Fruit fly (Drosophila melanogaster): ENCODE data around the gene RpL13A.
A peak's percentile ranks its signal among the peaks of the same experiment; 100 is the strongest.

Gene RpL13A

DNA sequence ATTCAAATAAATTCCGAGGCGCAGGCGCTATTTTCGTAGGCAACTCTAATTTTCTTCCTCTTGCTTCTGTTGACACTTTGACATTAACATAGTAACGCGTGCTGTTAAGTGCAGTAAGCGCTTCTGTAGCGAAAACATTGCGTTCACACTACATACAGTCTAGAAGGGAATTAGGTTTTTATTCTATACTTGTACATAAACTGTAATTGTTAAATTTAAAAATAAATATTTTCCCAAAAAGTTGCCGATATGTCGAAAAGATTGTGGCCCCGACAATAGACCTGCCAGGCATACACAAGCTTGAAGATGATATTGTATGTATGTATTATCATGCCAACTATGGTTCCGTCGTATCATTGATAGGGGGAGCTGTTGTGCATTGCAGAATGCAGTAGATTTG, 17.8 kb upstream of the RpL13A start, which contains the start of gene asl:
TSS of gene asl (minus strand) at position 67 of the 400 bp plus-strand sequence.
- peak; percentile 99 for TF ChIP-seq ewg (GFP tag; optimal IDR thresholded peaks at IDR 0.05)
- peak; percentile 57; the same call in 1 of the 3 replicates for TF ChIP-seq Dbx (GFP tag; IDR thresholded peaks at IDR 0.05)
- TF ChIP-seq MESR4 (GFP tag; optimal IDR thresholded peaks at IDR 0.05), result peak; percentile 58
- no peak for TF ChIP-seq kay (GFP tag; optimal IDR thresholded peaks at IDR 0.05)
- peak; percentile 56 for TF ChIP-seq CG9932 (GFP tag; IDR thresholded peaks at IDR 0.05)
- TF ChIP-seq da (GFP tag; optimal IDR thresholded peaks at IDR 0.05), result no peak
- TF ChIP-seq BEAF-32 (GFP tag; optimal IDR thresholded peaks at IDR 0.05), result peak; percentile 53
- TF ChIP-seq NC2α (GFP tag; optimal IDR thresholded peaks at IDR 0.05), result no peak
- TF ChIP-seq Optix (GFP tag; IDR thresholded peaks at IDR 0.05), result 0 out of 3 replicates have a peak, but pooled peaks have one; percentile 45
- TF ChIP-seq gt (GFP tag; IDR thresholded peaks at IDR 0.05), result no peak
- TF ChIP-seq CG9876 (GFP tag; optimal IDR thresholded peaks at IDR 0.05), result peak; percentile 19
- TF ChIP-seq CG10366 (GFP tag; IDR thresholded peaks at IDR 0.05), result peak; percentile 61
- TF ChIP-seq CG7556 (GFP tag; optimal IDR thresholded peaks at IDR 0.05), result peak; percentile 33
- TF ChIP-seq Mad (GFP tag; optimal IDR thresholded peaks at IDR 0.05), result peak; percentile 58
- peak; percentile 96 for TF ChIP-seq ssp (GFP tag; IDR thresholded peaks at IDR 0.05)
- peak; percentile 61 for TF ChIP-seq E2f1 (GFP tag; IDR thresholded peaks at IDR 0.05)
- no peak for TF ChIP-seq grn (GFP tag; optimal IDR thresholded peaks at IDR 0.05)
- TF ChIP-seq phol (tag; optimal IDR thresholded peaks at IDR 0.05), result peak; percentile 81
- no peak for TF ChIP-seq usp (GFP tag; optimal IDR thresholded peaks at IDR 0.05)
- TF ChIP-seq Kr (GFP tag; optimal IDR thresholded peaks at IDR 0.05), result no peak
- TF ChIP-seq row (GFP tag; IDR thresholded peaks at IDR 0.05), result peak; percentile 87
- peak; percentile 94 for TF ChIP-seq CTCF (GFP tag; optimal IDR thresholded peaks at IDR 0.05)
- peak; percentile 19; the same call in 1 of the 2 replicates for TF ChIP-seq rib (GFP tag; IDR thresholded peaks at IDR 0.05)
- TF ChIP-seq CG9727 (GFP tag; optimal IDR thresholded peaks at IDR 0.05), result peak; percentile 41
- TF ChIP-seq CG17361 (GFP tag; IDR thresholded peaks at IDR 0.05), result peak; percentile 83
- TF ChIP-seq tio (GFP tag; optimal IDR thresholded peaks at IDR 0.05), result no peak
- TF ChIP-seq Max (GFP tag; optimal IDR thresholded peaks at IDR 0.05), result peak; percentile 57
- no peak for TF ChIP-seq ftz-f1 (GFP tag; optimal IDR thresholded peaks at IDR 0.05)
- peak; percentile 76 for TF ChIP-seq CG32532 (GFP tag; IDR thresholded peaks at IDR 0.05)
- TF ChIP-seq Mrtf (GFP tag; IDR thresholded peaks at IDR 0.05), result 0 out of 3 replicates have a peak, but pooled peaks have one; percentile 29
- peak; percentile 8 for TF ChIP-seq CG10462 (GFP tag; optimal IDR thresholded peaks at IDR 0.05)
- TF ChIP-seq CG11398 (GFP tag; optimal IDR thresholded peaks at IDR 0.05), result no peak
- peak; percentile 61 for TF ChIP-seq fd96Cb (tag; optimal IDR thresholded peaks at IDR 0.05)
- peak; percentile 52 for TF ChIP-seq ems (GFP tag; optimal IDR thresholded peaks at IDR 0.05)
- TF ChIP-seq Bdp1 (GFP tag; optimal IDR thresholded peaks at IDR 0.05), result peak; percentile 32
- TF ChIP-seq CG6254 (GFP tag; optimal IDR thresholded peaks at IDR 0.05), result no peak
- TF ChIP-seq chif (GFP tag; optimal IDR thresholded peaks at IDR 0.05), result peak; percentile 8 to 59
- TF ChIP-seq lov (optimal IDR thresholded peaks at IDR 0.05), result no peak
- TF ChIP-seq lov (GFP tag; IDR thresholded peaks at IDR 0.05), result 0 out of 3 replicates have a peak, but pooled peaks have one; percentile 50
- peak; percentile 54; the same call in 1 of the 2 replicates for TF ChIP-seq CG11085 (GFP tag; IDR thresholded peaks at IDR 0.05)
- peak; percentile 49 for TF ChIP-seq Ada2b (GFP tag; IDR thresholded peaks at IDR 0.05)
- no peak for TF ChIP-seq Hand (GFP tag; optimal IDR thresholded peaks at IDR 0.05)
- TF ChIP-seq CG4424 (GFP tag; optimal IDR thresholded peaks at IDR 0.05), result peak; percentile 75
- peak; percentile 40; the same call in 1 of the 2 replicates for TF ChIP-seq esg (GFP tag; conservative IDR thresholded peaks at IDR 0.05)
- TF ChIP-seq crc (GFP tag; optimal IDR thresholded peaks at IDR 0.05), result peak; percentile 49
- peak; percentile 40 for TF ChIP-seq CG18011 (GFP tag; optimal IDR thresholded peaks at IDR 0.05)
- TF ChIP-seq Usf (GFP tag; optimal IDR thresholded peaks at IDR 0.05), result no peak
- peak; percentile 4 for TF ChIP-seq CG12942 (GFP tag; optimal IDR thresholded peaks at IDR 0.05)
- peak; percentile 33 for TF ChIP-seq pum (GFP tag; optimal IDR thresholded peaks at IDR 0.05)
- TF ChIP-seq CG7987 (GFP tag; optimal IDR thresholded peaks at IDR 0.05), result peak; percentile 38
- peak; percentile 22 for TF ChIP-seq CG7786 (GFP tag; optimal IDR thresholded peaks at IDR 0.05)
- TF ChIP-seq HLHmδ (GFP tag; optimal IDR thresholded peaks at IDR 0.05), result no peak
- peak; percentile 14 for TF ChIP-seq psq (GFP tag; optimal IDR thresholded peaks at IDR 0.05)

Measured in whole organism, embryonic.